Fruit fly (Drosophila melanogaster) whole organism, embryonic: ENCODE results near the gene Elp4.

Source experiments
- Aef1 ChIP-seq: fragments of 200-800 bp; sonication (Bioruptor generic); IDR thresholded peaks from 3 replicates; pipeline ENCODE4 v1.3.6; 2022; ENCODE audit warnings: missing biosample characterization, missing genetic modification characterization
- C15 ChIP-seq: fragments of 200-800 bp; sonication (Bioruptor generic); IDR thresholded peaks from 3 replicates; pipeline ENCODE4 v1.3.6; 2022; ENCODE audit warnings: missing biosample characterization, missing genetic modification characterization
- CG12104 ChIP-seq: fragments of 200-800 bp; sonication (Bioruptor generic); optimal IDR thresholded peaks from 3 replicates; lab custom pipeline; 2016; ENCODE audit warnings: missing biosample characterization, missing genetic modification characterization
- CG12155 ChIP-seq: fragments of 200-800 bp; sonication (Bioruptor generic); optimal IDR thresholded peaks from 3 replicates; lab custom pipeline; 2016; ENCODE audit warnings: missing biosample characterization, missing genetic modification characterization
- CG13775 ChIP-seq: fragments of 200-800 bp; sonication (Bioruptor generic); optimal IDR thresholded peaks from 3 replicates; lab custom pipeline; 2017; ENCODE audit warnings: missing biosample characterization, mild to moderate bottlenecking, missing genetic modification characterization
- CG13894 ChIP-seq: fragments of 200-800 bp; sonication (Bioruptor generic); optimal IDR thresholded peaks from 3 replicates; lab custom pipeline; 2018; ENCODE audit warnings: missing biosample characterization, mild to moderate bottlenecking, missing genetic modification characterization, moderate library complexity
- CG14441 ChIP-seq: fragments of 200-800 bp; sonication (Bioruptor generic); IDR thresholded peaks from 2 replicates; pipeline ENCODE4 v1.3.6; 2022; ENCODE audit warnings: missing biosample characterization, missing genetic modification characterization
- CG17568 ChIP-seq: fragments of 200-800 bp; sonication (Bioruptor generic); optimal IDR thresholded peaks from 2 replicates; lab custom pipeline; 2018; ENCODE audit warnings: missing biosample characterization, mild to moderate bottlenecking, missing genetic modification characterization, moderate library complexity
- CG3163 ChIP-seq: fragments of 200-800 bp; sonication (Bioruptor generic); optimal IDR thresholded peaks from 3 replicates; lab custom pipeline; 2016; ENCODE audit warnings: missing biosample characterization, missing genetic modification characterization
- CG4328 ChIP-seq: fragments of 200-800 bp; sonication (Bioruptor generic); optimal IDR thresholded peaks from 3 replicates; lab custom pipeline; 2017; ENCODE audit warnings: missing biosample characterization, missing genetic modification reagents, missing genetic modification characterization
- CG6175 ChIP-seq: fragments of 200-800 bp; sonication (Bioruptor generic); IDR thresholded peaks from 3 replicates; pipeline ENCODE4 v1.3.6; 2022; ENCODE audit warnings: missing biosample characterization, missing genetic modification characterization
- CG6791 ChIP-seq: fragments of 200-800 bp; sonication (Bioruptor generic); IDR thresholded peaks from 3 replicates; pipeline ENCODE4 v1.3.6; 2022; ENCODE audit warnings: missing biosample characterization, missing genetic modification characterization; ENCODE audit not compliant: partially characterized antibody
- CG6854 ChIP-seq: fragments of 200-800 bp; sonication (Bioruptor generic); optimal IDR thresholded peaks from 3 replicates; lab custom pipeline; 2017; ENCODE audit warnings: missing biosample characterization, mild to moderate bottlenecking, missing genetic modification characterization
- CG7372 ChIP-seq: fragments of 200-800 bp; sonication (Bioruptor generic); IDR thresholded peaks from 2 replicates; pipeline ENCODE4 v1.3.6; 2022; ENCODE audit warnings: missing biosample characterization, missing genetic modification characterization
- CG8359 ChIP-seq: fragments of 200-800 bp; sonication (Bioruptor generic); optimal IDR thresholded peaks from 2 replicates; lab custom pipeline; 2017; ENCODE audit warnings: missing biosample characterization, mild to moderate bottlenecking, missing genetic modification characterization, borderline replicate concordance
- Dad ChIP-seq: fragments of 200-800 bp; sonication (Bioruptor generic); optimal IDR thresholded peaks from 3 replicates; lab custom pipeline; 2016; ENCODE audit warnings: missing biosample characterization, missing genetic modification characterization
- Dbx ChIP-seq: fragments of 200-800 bp; sonication (Bioruptor generic); IDR thresholded peaks from 3 replicates; pipeline ENCODE4 v1.3.6; 2022; ENCODE audit warnings: missing biosample characterization, missing genetic modification characterization
- Dip2 ChIP-seq: fragments of 200-800 bp; sonication (Bioruptor generic); IDR thresholded peaks from 2 replicates; pipeline ENCODE4 v1.3.6; 2022; ENCODE audit warnings: missing biosample characterization, missing genetic modification characterization
- Gsc ChIP-seq: fragments of 200-800 bp; sonication (Bioruptor generic); IDR thresholded peaks from 2 replicates; pipeline ENCODE4 v1.3.6; 2022; ENCODE audit warnings: missing biosample characterization, missing genetic modification characterization
- MTF-1 ChIP-seq: fragments of 200-800 bp; sonication (Bioruptor generic); optimal IDR thresholded peaks from 2 replicates; lab custom pipeline; 2018; ENCODE audit warnings: missing biosample characterization, mild to moderate bottlenecking, missing genetic modification characterization, borderline replicate concordance
- NK7.1 ChIP-seq: fragments of 200-800 bp; sonication (Bioruptor generic); optimal IDR thresholded peaks from 3 replicates; lab custom pipeline; 2016; ENCODE audit warnings: missing biosample characterization, missing genetic modification characterization
- Nf-YC ChIP-seq: fragments of 200-800 bp; optimal IDR thresholded peaks from 3 replicates; lab custom pipeline; 2019; ENCODE audit warnings: missing biosample characterization, mild to moderate bottlenecking, missing genetic modification characterization, moderate library complexity
- Oli ChIP-seq: fragments of 200-800 bp; sonication (Bioruptor generic); optimal IDR thresholded peaks from 2 replicates; lab custom pipeline; 2018; ENCODE audit warnings: missing biosample characterization, mild to moderate bottlenecking, missing genetic modification characterization, moderate library complexity
- Sox100B ChIP-seq: fragments of 200-800 bp; sonication (Bioruptor generic); optimal IDR thresholded peaks from 3 replicates; lab custom pipeline; 2018; ENCODE audit warnings: missing biosample characterization, mild to moderate bottlenecking, missing genetic modification characterization
- Sry-β ChIP-seq: fragments of 200-800 bp; sonication (Bioruptor generic); optimal IDR thresholded peaks from 2 replicates; lab custom pipeline; 2018; ENCODE audit warnings: missing biosample characterization, mild to moderate bottlenecking, missing genetic modification characterization, moderate library complexity
- Ssrp ChIP-seq: fragments of 200-800 bp; sonication (Bioruptor generic); optimal IDR thresholded peaks from 2 replicates; lab custom pipeline; 2018; ENCODE audit warnings: missing biosample characterization, mild to moderate bottlenecking, missing genetic modification characterization, moderate library complexity
- Stat92E ChIP-seq, 3 experiments: fragments of >200 bp in 2 of 3; fragments of 200-800 bp in 1 of 3; sonication (Bioruptor generic) in 1 of 3; optimal IDR thresholded peaks; 2 replicates each; lab custom pipeline; 2017 to 2019; ENCODE audit warnings: missing biosample characterization in 3 of 3, missing genetic modification characterization in 3 of 3, mild to moderate bottlenecking in 1 of 3, moderate library complexity in 1 of 3
- Usf ChIP-seq: fragments of 200-800 bp; sonication (Bioruptor generic); optimal IDR thresholded peaks from 2 replicates; lab custom pipeline; 2017; ENCODE audit warnings: missing genotype, missing biosample characterization, missing genetic modification characterization
- YL-1 ChIP-seq: fragments of 200-800 bp; sonication (Bioruptor generic); optimal IDR thresholded peaks from 3 replicates; lab custom pipeline; 2017; ENCODE audit warnings: missing biosample characterization, mild to moderate bottlenecking, missing genetic modification characterization
- abd-A ChIP-seq: fragments of 200-800 bp; sonication (Bioruptor generic); optimal IDR thresholded peaks from 3 replicates; lab custom pipeline; 2019; ENCODE audit warnings: missing biosample characterization, mild to moderate bottlenecking, missing genetic modification characterization, moderate library complexity
- ash1 ChIP-seq: fragments of 200-800 bp; sonication (Bioruptor generic); optimal IDR thresholded peaks from 2 replicates; lab custom pipeline; 2018; ENCODE audit warnings: missing biosample characterization, mild to moderate bottlenecking, missing genetic modification characterization
- bab2 ChIP-seq: fragments of 200-800 bp; sonication (Bioruptor generic); optimal IDR thresholded peaks from 2 replicates; lab custom pipeline; 2016; ENCODE audit warnings: missing biosample characterization, missing genetic modification characterization
- cad ChIP-seq: fragments of >200 bp; optimal IDR thresholded peaks from 2 replicates; lab custom pipeline; 2017; ENCODE audit warnings: missing biosample characterization, missing genetic modification characterization
- chn ChIP-seq: fragments of 200-800 bp; sonication (Bioruptor generic); optimal IDR thresholded peaks from 2 replicates; lab custom pipeline; 2016; ENCODE audit warnings: missing biosample characterization, missing genetic modification characterization
- dan ChIP-seq: fragments of 200-800 bp; sonication (Bioruptor generic); IDR thresholded peaks from 2 replicates; pipeline ENCODE4 v1.3.6; 2022; ENCODE audit warnings: missing biosample characterization, missing genetic modification characterization
- dm ChIP-seq: fragments of 200-800 bp; sonication (Bioruptor generic); optimal IDR thresholded peaks from 3 replicates; lab custom pipeline; 2016; ENCODE audit warnings: missing biosample characterization, missing genetic modification characterization
- emc ChIP-seq: fragments of 200-800 bp; sonication (Bioruptor generic); optimal IDR thresholded peaks from 2 replicates; lab custom pipeline; 2016; ENCODE audit warnings: missing biosample characterization, missing genetic modification characterization
- fd3F ChIP-seq: fragments of 200-800 bp; sonication (Bioruptor generic); optimal IDR thresholded peaks from 2 replicates; lab custom pipeline; 2018; ENCODE audit warnings: missing biosample characterization, mild to moderate bottlenecking, missing genetic modification characterization, moderate library complexity
- gce ChIP-seq: fragments of 200-800 bp; sonication (Bioruptor generic); IDR thresholded peaks from 3 replicates; pipeline ENCODE4 v1.3.6; 2022; ENCODE audit warnings: missing biosample characterization, missing genetic modification characterization
- gcm2 ChIP-seq: fragments of 200-800 bp; sonication (Bioruptor generic); optimal IDR thresholded peaks from 2 replicates; lab custom pipeline; 2016; ENCODE audit warnings: missing biosample characterization, missing genetic modification characterization
- kah ChIP-seq: fragments of 200-800 bp; sonication (Bioruptor generic); optimal IDR thresholded peaks from 2 replicates; lab custom pipeline; 2018; ENCODE audit warnings: missing biosample characterization, mild to moderate bottlenecking, missing genetic modification characterization
- odd ChIP-seq: fragments of 200-800 bp; sonication (Bioruptor generic); optimal IDR thresholded peaks from 2 replicates; lab custom pipeline; 2017; ENCODE audit warnings: missing biosample characterization, mild to moderate bottlenecking, missing genetic modification characterization
- peb ChIP-seq: fragments of 200-800 bp; sonication (Bioruptor generic); IDR thresholded peaks from 2 replicates; pipeline ENCODE4 v1.3.6; 2022; ENCODE audit warnings: missing biosample characterization, missing genetic modification characterization
- row ChIP-seq: fragments of 200-800 bp; sonication (Bioruptor generic); IDR thresholded peaks from 3 replicates; pipeline ENCODE4 v1.3.6; 2022; ENCODE audit warnings: missing biosample characterization, missing genetic modification characterization
- sc ChIP-seq, 3 experiments: fragments of >200 bp in 2 of 3; fragments of 200-800 bp in 1 of 3; sonication (Bioruptor generic) in 1 of 3; optimal IDR thresholded peaks; 2 replicates in 2 of 3; 3 replicates in 1 of 3; lab custom pipeline; 2017; ENCODE audit warnings: mild to moderate bottlenecking in 1 of 3, missing biosample characterization in 1 of 3, missing genetic modification characterization in 1 of 3, missing genetic modification reagents in 1 of 3
- slbo ChIP-seq: fragments of 200-800 bp; sonication (Bioruptor generic); IDR thresholded peaks from 2 replicates; pipeline ENCODE4 v1.3.6; 2022; ENCODE audit warnings: missing biosample characterization, missing genetic modification characterization
- sob ChIP-seq: fragments of 200-800 bp; sonication (Bioruptor generic); IDR thresholded peaks from 2 replicates; pipeline ENCODE4 v1.3.6; 2022; ENCODE audit warnings: missing biosample characterization, missing genetic modification characterization
- toy ChIP-seq: fragments of 200-800 bp; sonication (Bioruptor generic); IDR thresholded peaks from 2 replicates; pipeline ENCODE4 v1.3.6; 2022; ENCODE audit warnings: missing biosample characterization, missing genetic modification characterization
- tx ChIP-seq: fragments of 200-800 bp; sonication (Bioruptor generic); optimal IDR thresholded peaks from 2 replicates; lab custom pipeline; 2016; ENCODE audit warnings: missing biosample characterization, missing genetic modification characterization
- wdn ChIP-seq: fragments of 200-800 bp; sonication (Bioruptor generic); IDR thresholded peaks from 2 replicates; pipeline ENCODE4 v1.3.6; 2022; ENCODE audit warnings: missing biosample characterization, missing genetic modification characterization

Gene Elp4

DNA sequence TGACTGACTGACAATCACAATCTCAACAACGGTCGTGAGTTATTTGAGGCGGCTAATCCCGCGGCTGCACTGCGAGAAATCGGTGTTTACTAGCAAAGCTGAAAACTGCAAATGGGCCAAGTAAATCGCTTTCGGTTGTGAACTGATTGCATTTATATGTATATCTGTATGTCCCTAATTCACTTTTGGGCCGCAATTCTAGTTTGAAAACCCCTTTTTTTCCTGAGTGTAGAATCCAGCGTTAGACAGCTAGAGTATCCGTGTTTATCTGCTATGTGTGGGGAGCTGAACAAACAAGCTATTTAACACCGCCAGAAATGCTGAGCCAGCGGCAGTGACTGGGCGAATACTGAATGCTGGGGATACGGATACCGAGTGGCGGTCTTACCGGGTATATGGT is 47.2 kb upstream of the Elp4 start (continued):
- peak; percentile 62; the same call in 2 of the 3 replicates for TF ChIP-seq CG6175 (GFP tag; lab: Robert Waterston, UW)
- TF ChIP-seq dan (GFP tag; lab: Robert Waterston, UW) = peak; percentile 89
- TF ChIP-seq dm = peak; percentile 78
- TF ChIP-seq sc (optimal IDR thresholded peaks at IDR 0.05; lab: Kevin White, UChicago) = no peak
- peak; percentile 81 for TF ChIP-seq sc (GFP tag; optimal IDR thresholded peaks at IDR 0.05; lab: Kevin White, UChicago)
- peak; percentile 85 for TF ChIP-seq slbo (GFP tag; lab: Robert Waterston, UW)
- TF ChIP-seq fd3F = peak; percentile 35
- peak; percentile 75; the same call in 2 of the 3 replicates for TF ChIP-seq gce (GFP tag; lab: Robert Waterston, UW)
- peak; percentile 84 for TF ChIP-seq NK7.1 (GFP tag; lab: Kevin White, UChicago)
- peak; percentile 75 for TF ChIP-seq CG14441 (GFP tag; lab: Robert Waterston, UW)
- TF ChIP-seq Oli (tag; lab: Kevin White, UChicago) = peak; percentile 87
- no peak for TF ChIP-seq CG6854 (GFP tag; lab: Kevin White, UChicago)
- peak; percentile 45 for TF ChIP-seq emc (GFP tag; lab: Kevin White, UChicago)
- peak; percentile 18 for TF ChIP-seq Sry-β (GFP tag; lab: Kevin White, UChicago)
- no peak for TF ChIP-seq cad (GFP tag; lab: Kevin White, UChicago)
- peak; percentile 75 for TF ChIP-seq Aef1 (GFP tag; lab: Robert Waterston, UW)
- peak; percentile 6 for TF ChIP-seq CG4328 (GFP tag; lab: Kevin White, UChicago)
- peak; percentile 68; the same call in 1 of the 2 replicates for TF ChIP-seq CG7372
- peak; percentile 76 for TF ChIP-seq bab2 (GFP tag; lab: Kevin White, UChicago)
- peak; percentile 31 for TF ChIP-seq MTF-1 (GFP tag; lab: Kevin White, UChicago)
- TF ChIP-seq CG12155 = peak; percentile 63
- no peak for TF ChIP-seq CG13894
- no peak for TF ChIP-seq YL-1 (GFP tag; lab: Kevin White, UChicago)
- TF ChIP-seq tx (GFP tag; lab: Kevin White, UChicago) = peak; percentile 82
- no peak for TF ChIP-seq Nf-YC (tag; lab: Kevin White, UChicago)
- 0 out of 3 replicates have a peak, but pooled peaks have one; percentile 67 for TF ChIP-seq C15 (GFP tag; lab: Robert Waterston, UW)
- peak; percentile 81 for TF ChIP-seq peb
- TF ChIP-seq Dad (GFP tag; lab: Kevin White, UChicago) = peak; percentile 70
- TF ChIP-seq chn (GFP tag; lab: Kevin White, UChicago) = peak; percentile 94
- peak; percentile 67 for TF ChIP-seq CG3163 (GFP tag; lab: Kevin White, UChicago)
- TF ChIP-seq Usf = peak; percentile 72
- peak; percentile 68 for TF ChIP-seq wdn (GFP tag; lab: Robert Waterston, UW)
- TF ChIP-seq CG6791 = no peak
- TF ChIP-seq CG8359 (GFP tag; lab: Kevin White, UChicago) = peak; percentile 41
- no peak for TF ChIP-seq toy (GFP tag; lab: Robert Waterston, UW)
- TF ChIP-seq gcm2 (GFP tag; lab: Kevin White, UChicago) = peak; percentile 79
- TF ChIP-seq Dip2 (GFP tag; lab: Robert Waterston, UW) = no peak
- peak; percentile 72 for TF ChIP-seq CG17568
- TF ChIP-seq odd (GFP tag; lab: Kevin White, UChicago) = peak; percentile 50
- peak; percentile 75 for TF ChIP-seq Gsc (GFP tag; lab: Robert Waterston, UW)
- no peak for TF ChIP-seq abd-A (tag; lab: Kevin White, UChicago)
- no peak for TF ChIP-seq kah
- peak; percentile 69 for TF ChIP-seq Ssrp
- peak; percentile 68 for TF ChIP-seq Sox100B (GFP tag; lab: Kevin White, UChicago)
- no peak; the same call in 1 of the 3 replicates for TF ChIP-seq Dbx (GFP tag; lab: Robert Waterston, UW)
- TF ChIP-seq sob (GFP tag; lab: Robert Waterston, UW) = peak; percentile 73
- peak; percentile 91 for TF ChIP-seq row (GFP tag; lab: Robert Waterston, UW)
- peak in 1 of 3 experiments; percentile 12 for TF ChIP-seq Stat92E (GFP tag; optimal IDR thresholded peaks at IDR 0.05; lab: Kevin White, UChicago)
- TF ChIP-seq CG12104 = peak; percentile 65
- TF ChIP-seq ash1 = no peak
- TF ChIP-seq CG13775 = peak; percentile 76
